Worm (Caenorhabditis elegans) whole organism, late embryonic: ENCODE data around the gene srh-214.

Experiments used
- F13H6.1 ChIP-seq: sonication (generic microtip); optimal IDR thresholded peaks from 2 replicates; lab custom pipeline; 2016; ENCODE audit warnings: missing genetic modification characterization, missing compliant biosample characterization
- fkh-6 ChIP-seq: sonication (generic microtip); optimal IDR thresholded peaks from 2 replicates; lab custom pipeline; 2016; ENCODE audit warnings: missing genetic modification characterization, missing compliant biosample characterization
- pax-1 ChIP-seq: fragments of 150-350 bp; optimal IDR thresholded peaks from 2 replicates; lab custom pipeline; 2014; ENCODE audit warnings: missing biosample characterization, missing genetic modification characterization

ce11 chrV:16853956-16854683, 24.6 kb upstream of the srh-214 start, which contains the start of the genes clec-35 and clec-27:
- TF ChIP-seq fkh-6 (tag; lab: Kevin White, UChicago) (no peak), F13H6.1 (tag; lab: Kevin White, UChicago) (no peak), pax-1 (tag; lab: Kevin White, UChicago) (no peak)
